Fruit fly (Drosophila melanogaster) whole organism, pupa: ENCODE results near the gene Hsp70Ba.

Source experiments
- CG10348 ChIP-seq: fragments of 200-800 bp; sonication (Bioruptor generic); IDR thresholded peaks from 2 replicates; pipeline ENCODE4 v1.3.6; 2022; ENCODE audit warnings: missing biosample characterization, missing genetic modification characterization
- CG12605 ChIP-seq: fragments of 200-800 bp; sonication (Bioruptor generic); IDR thresholded peaks from 2 replicates; pipeline ENCODE4 v1.3.6; 2022; ENCODE audit warnings: missing biosample characterization, missing genetic modification characterization
- CG13204 ChIP-seq: fragments of 200-800 bp; sonication (Bioruptor generic); optimal IDR thresholded peaks from 2 replicates; lab custom pipeline; 2018; ENCODE audit warnings: missing biosample characterization, mild to moderate bottlenecking, missing genetic modification characterization, moderate library complexity
- CG14655 ChIP-seq: fragments of 200-800 bp; sonication (Bioruptor generic); optimal IDR thresholded peaks from 3 replicates; lab custom pipeline; 2017; ENCODE audit warnings: mild to moderate bottlenecking, missing biosample characterization, missing genetic modification reagents, missing genetic modification characterization
- CG15710 ChIP-seq: fragments of 200-800 bp; sonication (Bioruptor generic); optimal IDR thresholded peaks from 2 replicates; lab custom pipeline; 2018; ENCODE audit warnings: missing biosample characterization, mild to moderate bottlenecking, missing genetic modification characterization, moderate library complexity
- CG17806 ChIP-seq: fragments of 200-800 bp; sonication (Bioruptor generic); optimal IDR thresholded peaks from 2 replicates; lab custom pipeline; 2018; ENCODE audit warnings: missing biosample characterization, mild to moderate bottlenecking, missing genetic modification characterization, moderate library complexity
- CG32121 ChIP-seq: fragments of 200-800 bp; sonication (Bioruptor generic); IDR thresholded peaks from 2 replicates; pipeline ENCODE4 v1.3.6; 2022; ENCODE audit warnings: missing biosample characterization, missing genetic modification characterization
- CG34367 ChIP-seq: fragments of 200-800 bp; sonication (Bioruptor generic); optimal IDR thresholded peaks from 2 replicates; lab custom pipeline; 2018; ENCODE audit warnings: missing biosample characterization, mild to moderate bottlenecking, missing genetic modification characterization
- CG4496 ChIP-seq: fragments of 200-800 bp; sonication (Bioruptor generic); IDR thresholded peaks from 3 replicates; pipeline ENCODE4 v1.3.6; 2022; ENCODE audit warnings: missing biosample characterization, missing genetic modification characterization
- CG8159 ChIP-seq: fragments of 200-800 bp; sonication (Bioruptor generic); optimal IDR thresholded peaks from 3 replicates; lab custom pipeline; 2018; ENCODE audit warnings: missing biosample characterization, mild to moderate bottlenecking, missing genetic modification characterization, moderate library complexity
- CG8301 ChIP-seq: fragments of 200-800 bp; sonication (Bioruptor generic); optimal IDR thresholded peaks from 2 replicates; lab custom pipeline; 2018; ENCODE audit warnings: missing biosample characterization, mild to moderate bottlenecking, missing genetic modification characterization
- CG9948 ChIP-seq: fragments of 200-800 bp; sonication (Bioruptor generic); optimal IDR thresholded peaks from 2 replicates; lab custom pipeline; 2018; ENCODE audit warnings: missing biosample characterization, mild to moderate bottlenecking, missing genetic modification characterization, moderate library complexity
- D1 ChIP-seq: fragments of 200-800 bp; sonication (Bioruptor generic); optimal IDR thresholded peaks from 2 replicates; lab custom pipeline; 2018; ENCODE audit warnings: missing biosample characterization, mild to moderate bottlenecking, missing genetic modification characterization, moderate library complexity
- EcR ChIP-seq: fragments of 200-800 bp; sonication (Bioruptor generic); optimal IDR thresholded peaks from 3 replicates; lab custom pipeline; 2019; ENCODE audit warnings: missing biosample characterization, missing genetic modification characterization, mild to moderate bottlenecking, moderate library complexity, missing genetic modification reagents
- Ets98B ChIP-seq: fragments of 200-800 bp; sonication (Bioruptor generic); IDR thresholded peaks from 2 replicates; pipeline ENCODE4 v1.3.6; 2022; ENCODE audit warnings: missing biosample characterization, missing genetic modification characterization
- Pif1A ChIP-seq: fragments of 200-800 bp; sonication (Bioruptor generic); optimal IDR thresholded peaks from 3 replicates; lab custom pipeline; 2016; ENCODE audit warnings: missing biosample characterization, missing genetic modification characterization
- Pif1B ChIP-seq: fragments of 200-800 bp; sonication (Bioruptor generic); optimal IDR thresholded peaks from 3 replicates; lab custom pipeline; 2016; ENCODE audit warnings: missing biosample characterization, missing genetic modification characterization
- Snoo ChIP-seq: fragments of 200-800 bp; sonication (Bioruptor generic); optimal IDR thresholded peaks from 3 replicates; lab custom pipeline; 2017; ENCODE audit warnings: missing biosample characterization, mild to moderate bottlenecking, missing genetic modification characterization, inconsistent platforms
- fd96Ca ChIP-seq: fragments of 200-800 bp; sonication (Bioruptor generic); IDR thresholded peaks from 3 replicates; pipeline ENCODE4 v1.3.6; 2022; ENCODE audit warnings: missing biosample characterization, missing genetic modification characterization
- gl ChIP-seq: fragments of 200-800 bp; sonication (Bioruptor generic); optimal IDR thresholded peaks from 2 replicates; lab custom pipeline; 2018; ENCODE audit warnings: missing biosample characterization, mild to moderate bottlenecking, missing genetic modification characterization
- rn ChIP-seq: fragments of 200-800 bp; sonication (Bioruptor generic); IDR thresholded peaks from 2 replicates; pipeline ENCODE4 v1.3.6; 2022; ENCODE audit warnings: missing biosample characterization, missing genetic modification characterization

Gene Hsp70Ba

dm6 chr3R:12441008-12441606 is 26.5 kb downstream of the Hsp70Ba start:
- TF ChIP-seq CG4496 (GFP tag; lab: Robert Waterston, UW) (peak; percentile 32; the same call in 1 of the 3 replicates), CG9948 (tag; lab: Kevin White, UChicago) (no peak), Ets98B (GFP tag; lab: Robert Waterston, UW) (peak; percentile 20; the same call in 1 of the 2 replicates)
- TF ChIP-seq, all 21 proteins: peak for 2

DNA sequence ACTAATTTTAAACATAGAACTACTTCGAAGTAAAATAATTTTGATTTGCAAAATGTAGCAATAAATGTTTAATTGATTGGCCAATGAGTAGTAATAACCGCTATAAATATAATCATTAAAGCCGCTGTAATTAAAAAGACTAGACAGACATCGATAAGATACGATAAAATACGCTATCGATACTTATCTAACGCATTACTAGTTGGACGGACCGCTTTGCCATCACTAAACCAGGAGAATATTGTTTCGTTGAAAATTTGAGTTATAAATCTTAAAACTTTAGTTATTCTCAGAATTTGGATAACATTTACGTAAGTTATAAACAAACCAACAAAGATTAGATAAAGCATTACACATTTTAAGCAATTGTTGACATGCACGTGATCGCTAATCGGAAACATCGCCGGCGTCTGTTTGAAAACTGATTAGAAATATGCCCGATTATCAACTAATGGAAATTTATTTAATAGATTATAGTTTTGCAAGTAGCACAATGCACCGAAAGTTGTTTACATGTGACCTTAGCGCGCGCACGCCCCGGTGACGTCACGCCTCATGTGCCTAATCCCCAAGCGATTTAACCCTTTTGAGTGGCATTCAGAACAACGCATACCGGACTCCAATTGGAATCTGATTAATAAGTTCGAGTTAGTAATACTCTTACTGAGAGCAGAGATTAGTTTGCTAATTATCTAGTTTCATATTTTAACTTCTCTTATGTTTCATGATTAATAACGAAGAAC is 28.0 kb downstream of the Hsp70Ba start, which contains the start of gene Desat1:
TSS of gene Desat1 (plus strand) at position 200 of the 743 bp plus-strand sequence.
- TF ChIP-seq Pif1A (GFP tag; lab: Kevin White, UChicago): no peak
- TF ChIP-seq CG32121 (GFP tag; lab: Robert Waterston, UW): no peak
- TF ChIP-seq CG12605 (GFP tag; lab: Robert Waterston, UW): no peak
- no peak for TF ChIP-seq CG14655 (GFP tag; lab: Kevin White, UChicago)
- TF ChIP-seq EcR (GFP tag; lab: Kevin White, UChicago): peak; percentile 5
- TF ChIP-seq CG4496 (GFP tag; lab: Robert Waterston, UW): no peak
- no peak for TF ChIP-seq gl
- TF ChIP-seq fd96Ca (GFP tag; lab: Robert Waterston, UW): no peak
- TF ChIP-seq, all 21 proteins: peak for 1

DNA sequence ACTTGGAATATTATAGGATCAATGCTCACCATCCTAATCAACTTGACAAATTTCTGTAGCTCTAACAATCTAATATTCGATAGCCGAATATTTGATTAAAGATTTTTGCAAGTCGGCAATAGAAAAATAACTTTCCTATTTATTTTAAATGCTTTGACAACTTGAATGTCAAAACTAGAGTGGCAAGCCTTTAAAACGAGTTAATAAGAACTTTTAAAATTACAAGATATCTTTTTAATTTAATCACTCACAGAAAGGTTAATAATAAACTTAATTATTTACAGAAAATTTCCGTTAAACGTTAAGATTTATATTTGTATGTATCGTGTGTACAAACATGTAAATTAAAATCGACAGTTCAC is 28.6 kb downstream of the Hsp70Ba start, which contains the start of the genes CG17207 and CG46427:
TSS of gene CG17207 (minus strand) at position 101 of the 362 bp plus-strand sequence.
TSS of gene CG46427 (minus strand) at position 101 of the 362 bp plus-strand sequence.
- no peak for TF ChIP-seq fd96Ca (GFP tag; lab: Robert Waterston, UW)
- TF ChIP-seq D1 (tag; lab: Kevin White, UChicago): no peak
- TF ChIP-seq Pif1B (GFP tag; lab: Kevin White, UChicago): no peak
- no peak for TF ChIP-seq CG34367
- no peak for TF ChIP-seq CG4496 (GFP tag; lab: Robert Waterston, UW)

DNA sequence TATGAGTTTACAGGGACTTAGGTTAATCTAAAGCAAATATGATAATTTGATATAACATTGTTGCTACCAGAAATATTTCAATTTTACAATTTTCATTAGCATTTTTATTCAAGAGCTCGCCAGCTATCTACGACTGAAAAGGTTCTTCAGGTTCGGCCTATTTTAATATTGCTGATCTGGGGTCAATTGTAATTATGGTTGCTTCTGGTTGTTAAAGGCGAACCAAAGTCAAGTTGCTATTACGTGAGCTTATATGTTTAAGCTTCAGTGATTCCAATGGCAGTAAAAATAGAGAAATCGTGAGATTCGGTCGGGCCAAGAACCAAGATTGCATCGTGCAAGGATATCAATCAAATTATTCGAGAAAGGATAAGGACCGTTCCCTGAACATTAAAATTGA is 31.6 kb downstream of the Hsp70Ba start, which contains the start of gene Desat2:
TSS of gene Desat2 (plus strand) at position 301 of the 400 bp plus-strand sequence.
- TF ChIP-seq CG8159 (tag; lab: Kevin White, UChicago) (no peak), EcR (GFP tag; lab: Kevin White, UChicago) (no peak), CG12605 (GFP tag; lab: Robert Waterston, UW) (no peak), CG13204 (GFP tag; lab: Kevin White, UChicago) (no peak), CG10348 (no peak), D1 (tag; lab: Kevin White, UChicago) (no peak), gl (no peak), rn (GFP tag; lab: Robert Waterston, UW) (no peak), CG32121 (GFP tag; lab: Robert Waterston, UW) (no peak), CG8301 (no peak), CG4496 (GFP tag; lab: Robert Waterston, UW) (no peak), CG15710 (tag; lab: Kevin White, UChicago) (no peak), Pif1A (GFP tag; lab: Kevin White, UChicago) (no peak), fd96Ca (GFP tag; lab: Robert Waterston, UW) (no peak), CG14655 (GFP tag; lab: Kevin White, UChicago) (no peak), Snoo (tag; lab: Kevin White, UChicago) (no peak), CG9948 (tag; lab: Kevin White, UChicago) (no peak)
- TF ChIP-seq, all 21 proteins: peak for 0

- TF ChIP-seq Ets98B (GFP tag; lab: Robert Waterston, UW) (no peak), Snoo (tag; lab: Kevin White, UChicago) (peak; percentile 32), CG9948 (tag; lab: Kevin White, UChicago) (peak; percentile 41), CG17806 (tag; lab: Kevin White, UChicago) (peak; percentile 35), CG32121 (GFP tag; lab: Robert Waterston, UW) (0 out of 2 replicates have a peak, but pooled peaks have one; percentile 29), Pif1A (GFP tag; lab: Kevin White, UChicago) (no peak), CG15710 (tag; lab: Kevin White, UChicago) (peak; percentile 63)
Measured at dm6 chr3R:12433764-12434163, 33.8 kb downstream of the Hsp70Ba start, which contains the start of the genes Aos1 and Srlp. Gene Aos1 (minus strand): TSS chr3R:12433822. Gene Srlp (plus strand): TSS chr3R:12434098.

DNA sequence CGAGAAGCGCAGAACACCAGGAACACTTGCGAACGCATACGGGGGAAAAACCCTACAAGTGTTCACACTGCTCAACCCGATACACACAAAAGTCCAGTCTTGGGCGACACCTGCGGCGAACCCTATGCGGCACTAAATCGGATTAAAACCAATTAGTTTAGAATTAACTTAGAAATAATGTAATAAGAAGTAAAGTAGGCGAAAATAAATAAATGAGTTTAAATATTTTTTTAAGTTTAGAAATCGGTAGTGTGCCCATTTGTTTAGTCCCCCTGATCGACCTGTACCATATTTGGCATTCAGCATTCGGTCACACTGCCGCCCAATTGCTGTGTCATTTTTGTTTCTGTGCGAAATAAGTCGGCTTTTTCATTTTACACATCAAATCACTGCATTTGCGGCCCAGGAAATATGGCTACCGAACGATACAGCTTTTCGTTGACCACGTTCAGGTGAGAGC is 36.5 kb downstream of the Hsp70Ba start, which contains the start of gene Prosalpha2:
TSS of gene Prosalpha2 (plus strand) at position 292 of the 460 bp plus-strand sequence.
- no peak for TF ChIP-seq CG34367
- TF ChIP-seq fd96Ca (GFP tag; lab: Robert Waterston, UW): no peak
- peak; percentile 9 for TF ChIP-seq CG15710 (tag; lab: Kevin White, UChicago)
- no peak for TF ChIP-seq CG32121 (GFP tag; lab: Robert Waterston, UW)
- peak; percentile 16 for TF ChIP-seq CG9948 (tag; lab: Kevin White, UChicago)
- TF ChIP-seq CG12605 (GFP tag; lab: Robert Waterston, UW): no peak
- TF ChIP-seq Ets98B (GFP tag; lab: Robert Waterston, UW): no peak
